Worm (Caenorhabditis elegans) whole organism, L2 larva: ENCODE data around the gene F45D3.3.

Experiments used
- C34F6.9 ChIP-seq: fragments of 150-350 bp; optimal IDR thresholded peaks from 2 replicates; lab custom pipeline; 2014; ENCODE audit warnings: missing biosample characterization, missing genetic modification characterization
- F13H6.1 ChIP-seq: sonication (generic microtip); optimal IDR thresholded peaks from 2 replicates; lab custom pipeline; 2016; ENCODE audit warnings: missing genetic modification characterization, missing compliant biosample characterization
- R02D3.7 ChIP-seq: fragments of 150-350 bp; optimal IDR thresholded peaks from 2 replicates; lab custom pipeline; 2014; ENCODE audit warnings: missing biosample characterization, missing genetic modification characterization
- ZK546.5 ChIP-seq: sonication (generic microtip); optimal IDR thresholded peaks from 2 replicates; lab custom pipeline; 2017; ENCODE audit warnings: missing biosample characterization, missing genetic modification characterization
- alr-1 ChIP-seq: fragments of 150-350 bp; optimal IDR thresholded peaks from 2 replicates; lab custom pipeline; 2014; ENCODE audit warnings: missing biosample characterization, missing genetic modification characterization
- ama-1 ChIP-seq: fragments of 150-350 bp; optimal IDR thresholded peaks from 2 replicates; lab custom pipeline; 2018; ENCODE audit warnings: inconsistent platforms
- blmp-1 ChIP-seq: sonication (generic microtip); optimal IDR thresholded peaks from 2 replicates; lab custom pipeline; 2017; ENCODE audit warnings: missing genetic modification characterization, mild to moderate bottlenecking, missing compliant biosample characterization, antibody characterized with exemption, moderate library complexity; ENCODE audit not compliant: insufficient read depth
- ceh-16 ChIP-seq: fragments of 150-350 bp; optimal IDR thresholded peaks from 2 replicates; lab custom pipeline; 2014; ENCODE audit warnings: missing biosample characterization, missing genetic modification characterization
- ceh-82 ChIP-seq: fragments of 150-350 bp; optimal IDR thresholded peaks from 2 replicates; lab custom pipeline; 2014; ENCODE audit warnings: missing biosample characterization, missing genetic modification characterization
- crh-2 ChIP-seq: sonication (generic microtip); optimal IDR thresholded peaks from 2 replicates; lab custom pipeline; 2017; ENCODE audit warnings: missing biosample characterization, missing genetic modification characterization
- egl-27 ChIP-seq: sonication (generic microtip); optimal IDR thresholded peaks from 3 replicates; lab custom pipeline; 2017; ENCODE audit warnings: missing biosample characterization, missing genetic modification reagents, missing genetic modification characterization
- elt-1 ChIP-seq: fragments of 150-350 bp; optimal IDR thresholded peaks from 2 replicates; lab custom pipeline; 2014; ENCODE audit warnings: missing biosample characterization, missing genetic modification characterization
- fos-1 ChIP-seq: fragments of 150-350 bp; optimal IDR thresholded peaks from 2 replicates; lab custom pipeline; 2014; ENCODE audit warnings: missing biosample characterization, missing genetic modification characterization
- gmeb-1 ChIP-seq: fragments of 150-350 bp; optimal IDR thresholded peaks from 2 replicates; lab custom pipeline; 2014; ENCODE audit warnings: missing biosample characterization, missing genetic modification characterization
- lin-11 ChIP-seq: fragments of 150-350 bp; sonication (generic microtip); optimal IDR thresholded peaks from 2 replicates; lab custom pipeline; 2014; ENCODE audit warnings: missing biosample characterization, missing genetic modification characterization, inconsistent platforms, mixed read lengths
- lin-13 ChIP-seq: fragments of 150-350 bp; optimal IDR thresholded peaks from 2 replicates; lab custom pipeline; 2014; ENCODE audit warnings: missing biosample characterization, missing genetic modification reagents, missing genetic modification characterization
- lin-39 ChIP-seq: fragments of 150-350 bp; optimal IDR thresholded peaks from 2 replicates; lab custom pipeline; 2014; ENCODE audit warnings: missing biosample characterization, missing genetic modification reagents, missing genetic modification characterization
- lsy-2 ChIP-seq, 2 experiments: fragments of 150-350 bp in 1 of 2; sonication (generic microtip) in 1 of 2; optimal IDR thresholded peaks; 2 replicates each; lab custom pipeline; 2014 to 2017; ENCODE audit warnings: missing biosample characterization in 2 of 2, missing genetic modification characterization in 2 of 2
- mab-5 ChIP-seq: fragments of 150-350 bp; optimal IDR thresholded peaks from 2 replicates; lab custom pipeline; 2014; ENCODE audit warnings: missing biosample characterization, missing genetic modification characterization
- mdl-1 ChIP-seq, 2 experiments: fragments of 150-350 bp in 1 of 2; sonication (generic microtip) in 1 of 2; optimal IDR thresholded peaks; 2 replicates each; lab custom pipeline; 2017; ENCODE audit warnings: missing biosample characterization in 2 of 2, missing genetic modification characterization in 2 of 2
- nhr-129 ChIP-seq: fragments of 150-350 bp; optimal IDR thresholded peaks from 2 replicates; lab custom pipeline; 2014; ENCODE audit warnings: missing biosample characterization, missing genetic modification characterization
- nhr-21 ChIP-seq: fragments of 150-350 bp; optimal IDR thresholded peaks from 2 replicates; lab custom pipeline; 2014; ENCODE audit warnings: missing biosample characterization, missing genetic modification characterization
- nhr-23 ChIP-seq: fragments of 150-350 bp; optimal IDR thresholded peaks from 2 replicates; lab custom pipeline; 2014; ENCODE audit warnings: missing biosample characterization, missing genetic modification reagents, missing genetic modification characterization
- nhr-237 ChIP-seq: fragments of 150-350 bp; optimal IDR thresholded peaks from 2 replicates; lab custom pipeline; 2014; ENCODE audit warnings: missing biosample characterization, missing genetic modification characterization
- nhr-25 ChIP-seq: fragments of 150-350 bp; sonication (generic microtip); optimal IDR thresholded peaks from 3 replicates; lab custom pipeline; 2014; ENCODE audit warnings: missing biosample characterization, missing genetic modification characterization
- nhr-77 ChIP-seq: fragments of 150-350 bp; optimal IDR thresholded peaks from 2 replicates; lab custom pipeline; 2014; ENCODE audit warnings: missing biosample characterization, missing genetic modification characterization
- peb-1 ChIP-seq: fragments of 150-350 bp; optimal IDR thresholded peaks from 2 replicates; lab custom pipeline; 2014; ENCODE audit warnings: missing biosample characterization, missing genetic modification characterization
- sem-4 ChIP-seq: fragments of 150-350 bp; optimal IDR thresholded peaks from 2 replicates; lab custom pipeline; 2014; ENCODE audit warnings: missing biosample characterization, missing genetic modification reagents, missing genetic modification characterization
- skn-1 ChIP-seq: sonication (generic microtip); optimal IDR thresholded peaks from 2 replicates; lab custom pipeline; 2017; ENCODE audit warnings: missing biosample characterization, missing genetic modification characterization
- sma-3 ChIP-seq: sonication (generic microtip); optimal IDR thresholded peaks from 2 replicates; lab custom pipeline; 2016; ENCODE audit warnings: missing genetic modification reagents, missing genetic modification characterization, missing compliant biosample characterization
- sma-9 ChIP-seq, 2 experiments: fragments of 150-350 bp in 1 of 2; sonication (generic microtip) in 1 of 2; optimal IDR thresholded peaks; 2 replicates each; lab custom pipeline; 2014 to 2016; ENCODE audit warnings: missing genetic modification characterization in 2 of 2, mild to moderate bottlenecking in 1 of 2, missing biosample characterization in 1 of 2, missing compliant biosample characterization in 1 of 2, missing genetic modification reagents in 1 of 2, moderate library complexity in 1 of 2
- snpc-4 ChIP-seq: fragments of 150-350 bp; optimal IDR thresholded peaks from 2 replicates; lab custom pipeline; 2014; ENCODE audit warnings: missing biosample characterization, missing genetic modification characterization
- unc-55 ChIP-seq: fragments of 150-350 bp; sonication (generic microtip); optimal IDR thresholded peaks from 3 replicates; lab custom pipeline; 2014; ENCODE audit warnings: missing biosample characterization, missing genetic modification reagents, missing genetic modification characterization
- unc-62 ChIP-seq: fragments of 150-350 bp; optimal IDR thresholded peaks from 2 replicates; lab custom pipeline; 2014; ENCODE audit warnings: missing biosample characterization, missing genetic modification reagents, missing genetic modification characterization
- ztf-1 ChIP-seq: fragments of 200-800 bp; sonication (Bioruptor generic); conservative IDR thresholded peaks from 2 replicates; pipeline ENCODE4 v1.3.6; 2022; ENCODE audit warnings: missing genetic modification characterization, missing compliant biosample characterization
- ztf-11 ChIP-seq: sonication (generic microtip); optimal IDR thresholded peaks from 2 replicates; lab custom pipeline; 2017; ENCODE audit warnings: missing biosample characterization, missing genetic modification characterization
- ztf-4 ChIP-seq: fragments of 150-350 bp; optimal IDR thresholded peaks from 2 replicates; lab custom pipeline; 2014; ENCODE audit warnings: missing biosample characterization, missing genetic modification characterization

F45D3.3 gene

ce11 chrV:12550036-12550626 lies at the start of gene F45D3.3:
Gene F45D3.3 (minus strand): TSS chrV:12550385.
- TF ChIP-seq nhr-25 (tag; lab: Kevin White, UChicago) (peak; percentile 12), nhr-237 (no peak), ztf-1 (no peak), egl-27 (tag; lab: Kevin White, UChicago) (peak; percentile 25), elt-1 (no peak), sma-3 (peak; percentile 43), F13H6.1 (no peak), sma-9 (GFP tag; optimal IDR thresholded peaks at IDR 0.05; lab: Kevin White, UChicago) (peak; percentile 24), sma-9 (tag; optimal IDR thresholded peaks at IDR 0.05; lab: Kevin White, UChicago) (no peak), ama-1 (peak; percentile 94), blmp-1 (tag; lab: Kevin White, UChicago) (peak; percentile 27), mdl-1 (tag; optimal IDR thresholded peaks at IDR 0.05; lab: Kevin White, UChicago) (peak; percentile 22 to 34), fos-1 (tag; lab: Kevin White, UChicago) (no peak), nhr-21 (peak; percentile 79), nhr-77 (tag; lab: Kevin White, UChicago) (no peak), skn-1 (tag; lab: Kevin White, UChicago) (no peak)

ce11 chrV:12599510-12600242 lies 49.5 kb upstream of the F45D3.3 start, which contains the start of gene C14C10.5:
Gene C14C10.5 (plus strand): TSS chrV:12600192.
- TF ChIP-seq lsy-2 (tag; optimal IDR thresholded peaks at IDR 0.05; lab: Kevin White, UChicago) (peak in 1 of 2 experiments; percentile 14), nhr-129 (tag; lab: Kevin White, UChicago) (peak; percentile 35), mdl-1 (tag; optimal IDR thresholded peaks at IDR 0.05; lab: Kevin White, UChicago) (no peak), unc-55 (GFP tag; lab: Kevin White, UChicago) (no peak), nhr-23 (tag; lab: Kevin White, UChicago) (no peak), C34F6.9 (no peak), snpc-4 (tag; lab: Kevin White, UChicago) (no peak), lin-11 (tag; lab: Kevin White, UChicago) (no peak)

- TF ChIP-seq peb-1 (tag; lab: Kevin White, UChicago) (no peak), egl-27 (tag; lab: Kevin White, UChicago) (no peak), crh-2 (peak; percentile 35), sem-4 (tag; lab: Kevin White, UChicago) (no peak), mdl-1 (tag; optimal IDR thresholded peaks at IDR 0.05; lab: Kevin White, UChicago) (no peak), ceh-82 (tag; lab: Kevin White, UChicago) (no peak), elt-1 (no peak), gmeb-1 (tag; lab: Kevin White, UChicago) (no peak), alr-1 (tag; lab: Kevin White, UChicago) (no peak), fos-1 (tag; lab: Kevin White, UChicago) (no peak), lin-39 (tag; lab: Kevin White, UChicago) (no peak), lsy-2 (tag; optimal IDR thresholded peaks at IDR 0.05; lab: Kevin White, UChicago) (peak in 1 of 2 experiments; percentile 29), ztf-1 (no peak), ceh-16 (tag; lab: Kevin White, UChicago) (no peak), mab-5 (tag; lab: Kevin White, UChicago) (no peak), R02D3.7 (tag; lab: Kevin White, UChicago) (no peak), ZK546.5 (tag; lab: Kevin White, UChicago) (no peak), lin-13 (GFP tag; lab: Kevin White, UChicago) (no peak), C34F6.9 (peak; percentile 50), nhr-21 (no peak), skn-1 (tag; lab: Kevin White, UChicago) (no peak), unc-55 (GFP tag; lab: Kevin White, UChicago) (peak; percentile 46), ama-1 (no peak), snpc-4 (tag; lab: Kevin White, UChicago) (no peak), nhr-25 (tag; lab: Kevin White, UChicago) (no peak), unc-62 (GFP tag; lab: Kevin White, UChicago) (no peak), ztf-11 (tag; lab: Kevin White, UChicago) (no peak), ztf-4 (tag; lab: Kevin White, UChicago) (no peak), sma-9 (GFP tag; optimal IDR thresholded peaks at IDR 0.05; lab: Kevin White, UChicago) (no peak), sma-9 (tag; optimal IDR thresholded peaks at IDR 0.05; lab: Kevin White, UChicago) (no peak), lin-11 (tag; lab: Kevin White, UChicago) (no peak)
Observed at ce11 chrV:12599110-12599509, 48.9 kb upstream of the F45D3.3 start, which contains the start of the genes C14C10.10 and ril-2. Gene C14C10.10 (minus strand): TSS chrV:12599128. Gene ril-2 (minus strand): TSS chrV:12599157.
